Fruit fly (Drosophila melanogaster) whole organism, adult: Measurements from ENCODE around the gene CG12112.

Experiments used
- CG5204 ChIP-seq: fragments of 200-800 bp; sonication (Bioruptor generic); optimal IDR thresholded peaks from 2 replicates; lab custom pipeline; 2016; ENCODE audit warnings: missing biosample characterization, missing genetic modification characterization
- kay ChIP-seq: fragments of 200-800 bp; sonication (Bioruptor generic); peaks from one replicate; lab custom pipeline; 2016; ENCODE audit warnings: missing biosample characterization, missing genetic modification characterization, borderline replicate concordance

DNA sequence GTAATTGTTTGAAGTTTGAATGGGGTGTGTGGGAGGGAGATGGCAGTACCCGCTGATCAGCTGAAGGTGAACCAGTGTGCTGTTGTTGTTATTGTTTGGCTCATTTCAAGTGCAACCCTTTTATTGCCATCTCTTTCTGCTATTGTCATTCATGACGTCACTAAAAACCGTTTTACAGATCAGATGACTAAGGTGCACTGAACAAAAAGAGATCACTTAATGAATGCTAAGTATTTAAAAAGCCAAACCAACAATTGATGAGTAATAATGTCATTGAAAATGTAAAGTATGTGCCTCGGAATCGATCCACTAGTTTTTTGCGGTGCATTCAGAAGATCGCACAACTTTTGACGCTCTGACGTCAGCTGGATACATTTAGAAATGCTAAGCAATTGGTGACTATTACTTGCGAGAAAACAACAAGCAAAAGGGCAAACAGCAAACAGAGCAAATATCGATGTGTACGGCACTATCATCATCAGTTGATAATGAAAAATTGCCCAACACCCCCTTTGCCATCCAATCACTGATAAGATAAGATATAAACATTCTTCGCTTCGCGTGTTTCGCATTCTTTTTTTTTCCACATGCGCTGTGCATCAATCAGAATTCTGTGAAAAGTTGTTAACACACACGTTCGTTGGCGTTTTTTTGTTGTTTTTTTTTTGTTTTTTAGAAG is 14.8 kb upstream of the CG12112 start:
- peak; percentile 93 for TF ChIP-seq kay
- TF ChIP-seq CG5204 (GFP tag; lab: Kevin White, UChicago), result peak; percentile 43
